Worm (Caenorhabditis elegans): ENCODE results near the gene toe-2.

The toe-2 gene

DNA sequence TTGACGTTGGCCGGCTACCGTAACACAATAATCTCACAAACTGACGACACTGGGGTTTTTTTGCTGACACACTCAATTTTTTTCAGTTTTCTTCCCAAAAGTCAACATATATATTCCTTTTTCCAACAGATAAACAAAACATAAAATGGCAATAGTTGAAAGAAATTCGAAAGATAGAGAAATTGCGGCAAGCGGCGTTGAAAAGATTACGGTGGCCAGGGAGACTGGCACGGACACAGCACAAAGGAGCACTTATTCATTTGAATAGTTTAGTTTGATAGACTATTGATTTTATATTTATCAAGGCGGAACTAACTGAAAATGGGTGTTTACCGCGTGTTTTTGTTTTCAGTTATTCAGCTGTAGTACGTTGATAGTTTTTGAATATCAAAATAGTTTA, at the start of gene toe-2:
toe-2 (minus strand) TSS at position 70 of the 400 bp plus-strand sequence.
- TF ChIP-seq unc-62 (GFP tag; optimal IDR thresholded peaks at IDR 0.05 in 1 of 2) (no peak), unc-62 (tag; optimal IDR thresholded peaks at IDR 0.05) (no peak), dve-1 (tag; optimal IDR thresholded peaks at IDR 0.05; ENCODE audit: insufficient read depth) (peak; percentile 18), daf-8 (GFP tag; IDR thresholded peaks at IDR 0.05) (no peak), nhr-42 (GFP tag; IDR thresholded peaks at IDR 0.05) (no peak), daf-16 (GFP tag; optimal IDR thresholded peaks at IDR 0.05) (no peak), daf-16 (tag; optimal IDR thresholded peaks at IDR 0.05) (peak; percentile 88), snpc-1.2 (GFP tag; IDR thresholded peaks at IDR 0.05) (no peak), hlh-11 (tag; optimal IDR thresholded peaks at IDR 0.05) (peak; percentile 37), nhr-111 (GFP tag; optimal IDR thresholded peaks at IDR 0.05) (no peak), zip-2 (tag; optimal IDR thresholded peaks at IDR 0.05) (no peak), saeg-2 (GFP tag; IDR thresholded peaks at IDR 0.05) (no peak), vab-7 (GFP tag; IDR thresholded peaks at IDR 0.05) (no peak), nhr-41 (GFP tag; IDR thresholded peaks at IDR 0.05) (no peak)

DNA sequence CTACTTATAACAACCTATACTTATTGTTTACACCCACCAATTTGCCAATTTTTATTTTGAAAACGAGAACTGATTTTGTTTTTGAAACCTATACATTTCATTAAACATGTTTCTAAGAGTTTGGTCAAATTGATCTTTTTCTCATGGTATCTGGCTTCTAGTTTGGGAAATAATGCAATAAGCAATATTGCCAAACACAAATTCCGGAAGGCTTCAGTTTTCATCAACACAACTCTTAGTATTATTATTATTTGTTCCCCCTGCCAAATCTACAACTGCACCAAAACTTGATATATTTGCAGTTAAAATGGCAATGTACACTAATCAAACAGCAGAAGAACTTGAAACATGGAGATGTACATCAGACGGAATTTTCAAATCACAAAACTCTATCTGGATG, 47.5 kb upstream of the toe-2 start, which contains the start of gene sra-27:
sra-27 (plus strand) TSS at position 301 of the 400 bp plus-strand sequence.
- no peak for TF ChIP-seq T26A8.4 (GFP tag; IDR thresholded peaks at IDR 0.05)
- TF ChIP-seq zag-1 (tag; optimal IDR thresholded peaks at IDR 0.05): no peak
- no peak for TF ChIP-seq pha-4 (GFP tag; IDR thresholded peaks at IDR 0.05)
- TF ChIP-seq pha-4 (tag; optimal IDR thresholded peaks at IDR 0.05): no peak
- TF ChIP-seq F10B5.3 (tag; optimal IDR thresholded peaks at IDR 0.05): no peak
- no peak for TF ChIP-seq mxl-2 (GFP tag; conservative IDR thresholded peaks at IDR 0.05)
- TF ChIP-seq Y75B8A.6 (GFP tag; IDR thresholded peaks at IDR 0.05): no peak
- TF ChIP-seq duxl-1 (tag; optimal IDR thresholded peaks at IDR 0.05; ENCODE audit: poor library complexity): no peak
- TF ChIP-seq attf-4 (tag; optimal IDR thresholded peaks at IDR 0.05): no peak
- TF ChIP-seq zfp-2 (tag; optimal IDR thresholded peaks at IDR 0.05): no peak
- no peak for TF ChIP-seq spr-1 (tag; optimal IDR thresholded peaks at IDR 0.05)
- no peak for TF ChIP-seq madf-9 (GFP tag; conservative IDR thresholded peaks at IDR 0.05)
- no peak for TF ChIP-seq hmg-1.1 (GFP tag; IDR thresholded peaks at IDR 0.05)
- TF ChIP-seq nhr-6 (tag; optimal IDR thresholded peaks at IDR 0.05): no peak
- TF ChIP-seq aha-1 (tag): no peak
- TF ChIP-seq gei-8 (GFP tag; optimal IDR thresholded peaks at IDR 0.05): no peak
- no peak for TF ChIP-seq nhr-48 (tag; optimal IDR thresholded peaks at IDR 0.05)

DNA sequence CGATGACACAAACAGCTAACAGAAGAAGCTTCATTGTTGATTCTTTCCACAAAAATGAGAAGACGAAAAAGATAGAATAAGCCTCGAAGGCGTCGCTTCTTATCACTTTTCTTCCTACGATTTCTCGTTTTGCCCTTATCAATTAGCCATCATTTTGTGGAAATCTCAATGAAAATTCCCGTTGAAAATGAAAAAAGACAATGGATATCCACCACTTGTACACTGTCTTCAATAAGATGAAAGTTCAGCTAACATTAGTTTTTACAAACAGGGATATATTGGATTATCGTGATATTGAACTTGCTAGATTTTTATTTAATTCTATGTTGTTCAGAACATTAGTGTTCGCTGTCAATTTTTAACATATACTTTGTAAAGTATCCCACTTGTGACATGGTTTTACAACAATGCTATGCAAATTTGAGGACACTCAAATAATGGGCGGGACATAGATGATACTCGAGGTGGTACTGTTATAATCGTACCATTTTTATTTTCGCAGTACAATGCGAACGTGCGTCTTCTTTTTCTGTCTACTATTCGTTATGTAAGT, 45.5 kb upstream of the toe-2 start, which contains the start of the genes F18C5.5 and F18C5.9:
F18C5.5 (minus strand) TSS at position 101 of the 553 bp plus-strand sequence.
F18C5.9 (plus strand) TSS at position 503 of the 553 bp plus-strand sequence.
- TF ChIP-seq nhr-28 (tag; optimal IDR thresholded peaks at IDR 0.05) (no peak), aha-1 (tag) (no peak), F26F4.8 (GFP tag; conservative IDR thresholded peaks at IDR 0.05) (no peak), snpc-1.2 (GFP tag; IDR thresholded peaks at IDR 0.05) (no peak), mes-2 (tag; optimal IDR thresholded peaks at IDR 0.05; ENCODE audit: poor library complexity, severe bottlenecking) (no peak), F10B5.3 (tag; optimal IDR thresholded peaks at IDR 0.05) (no peak), R02D3.7 (tag; optimal IDR thresholded peaks at IDR 0.05) (no peak), mxl-2 (GFP tag; conservative IDR thresholded peaks at IDR 0.05) (no peak), hlh-30 (tag; optimal IDR thresholded peaks at IDR 0.05; ENCODE audit: insufficient read depth) (no peak), ces-1 (GFP tag; optimal IDR thresholded peaks at IDR 0.05) (no peak), snpc-4 (tag; optimal IDR thresholded peaks at IDR 0.05) (no peak), lin-1 (GFP tag; IDR thresholded peaks at IDR 0.05) (no peak), jun-1 (tag; optimal IDR thresholded peaks at IDR 0.05) (no peak), daf-16 (GFP tag; optimal IDR thresholded peaks at IDR 0.05) (no peak), daf-16 (tag; optimal IDR thresholded peaks at IDR 0.05) (no peak), ceh-32 (tag; optimal IDR thresholded peaks at IDR 0.05; ENCODE audit: poor library complexity) (no peak), T20F7.1 (GFP tag; optimal IDR thresholded peaks at IDR 0.05) (no peak), ama-1 (optimal IDR thresholded peaks at IDR 0.05) (no peak), zip-2 (tag; optimal IDR thresholded peaks at IDR 0.05) (no peak), set-16 (GFP tag; IDR thresholded peaks at IDR 0.05) (no peak), rbr-2 (tag; optimal IDR thresholded peaks at IDR 0.05) (no peak)

All from whole organism, L4 larva.